Fruit fly (Drosophila melanogaster): ENCODE measurements around the gene CG8379.

- TF ChIP-seq ey (GFP tag; optimal IDR thresholded peaks at IDR 0.05) = peak; percentile 39
- TF ChIP-seq h (GFP tag; optimal IDR thresholded peaks at IDR 0.05) = peak; percentile 78
- TF ChIP-seq Hr78 (GFP tag; optimal IDR thresholded peaks at IDR 0.05) = no peak
- TF ChIP-seq lola (GFP tag; optimal IDR thresholded peaks at IDR 0.05) = no peak
- TF ChIP-seq usp (GFP tag; optimal IDR thresholded peaks at IDR 0.05) = no peak
- peak; percentile 79 for TF ChIP-seq Sp1 (GFP tag; optimal IDR thresholded peaks at IDR 0.05)
Observed at dm6 chr3R:8857496-8858255, 33.5 kb downstream of the CG8379 start.
